Worm (Caenorhabditis elegans): ENCODE results near the gene R53.8.
A peak's percentile ranks its signal among the peaks of the same experiment; 100 is the strongest.

R53.8 gene

ce11 chrII:9933947-9934383 is 42.5 kb upstream of the R53.8 start (continued):
- TF ChIP-seq gei-8 (GFP tag; optimal IDR thresholded peaks at IDR 0.05) (peak; percentile 22), lin-13 (GFP tag; optimal IDR thresholded peaks at IDR 0.05) (peak; percentile 61), vab-7 (GFP tag; IDR thresholded peaks at IDR 0.05) (peak; percentile 28; the same call in 1 of the 2 replicates), egl-27 (tag; optimal IDR thresholded peaks at IDR 0.05) (no peak), mdl-1 (tag; optimal IDR thresholded peaks at IDR 0.05) (no peak), unc-39 (tag; optimal IDR thresholded peaks at IDR 0.05) (no peak), ceh-82 (tag; optimal IDR thresholded peaks at IDR 0.05) (no peak), nhr-6 (tag; optimal IDR thresholded peaks at IDR 0.05) (no peak), D1046.2 (GFP tag; IDR thresholded peaks at IDR 0.05) (peak; percentile 59; the same call in 1 of the 2 replicates), ceh-62 (tag; optimal IDR thresholded peaks at IDR 0.05) (no peak), ceh-20 (GFP tag; IDR thresholded peaks at IDR 0.05) (0 out of 2 replicates have a peak, but pooled peaks have one; percentile 8), ceh-32 (tag; optimal IDR thresholded peaks at IDR 0.05; ENCODE audit: poor library complexity) (no peak), zfp-3 (GFP tag; conservative IDR thresholded peaks at IDR 0.05) (peak; percentile 67), dmd-8 (GFP tag; IDR thresholded peaks at IDR 0.05) (no peak), Y5F2A.4 (GFP tag; optimal IDR thresholded peaks at IDR 0.05) (no peak), mxl-2 (GFP tag; conservative IDR thresholded peaks at IDR 0.05) (no peak), nhr-102 (tag; optimal IDR thresholded peaks at IDR 0.05) (peak; percentile 62), T26A8.4 (GFP tag; IDR thresholded peaks at IDR 0.05) (peak; percentile 60), daf-16 (GFP tag; optimal IDR thresholded peaks at IDR 0.05) (peak in 1 of 2 experiments; percentile 65), daf-16 (tag; optimal IDR thresholded peaks at IDR 0.05) (peak; percentile 50), Y75B8A.6 (GFP tag; IDR thresholded peaks at IDR 0.05) (peak; percentile 66; the same call in 1 of the 2 replicates), unc-62 (GFP tag; optimal IDR thresholded peaks at IDR 0.05 in 1 of 2) (no peak), unc-62 (tag; optimal IDR thresholded peaks at IDR 0.05) (no peak), snpc-1.2 (GFP tag; IDR thresholded peaks at IDR 0.05) (no peak)

ce11 chrII:9934570-9934969 is 41.9 kb upstream of the R53.8 start:
- 0 out of 4 replicates have a peak, but pooled peaks of 1 of the 2 experiments have one; percentile 36 for TF ChIP-seq madf-5 (GFP tag; IDR thresholded peaks at IDR 0.05)
- no peak for TF ChIP-seq daf-19 (GFP tag; conservative IDR thresholded peaks at IDR 0.05)
- peak; percentile 58; the same call in 1 of the 2 replicates for TF ChIP-seq egl-43 (GFP tag; IDR thresholded peaks at IDR 0.05)
- TF ChIP-seq lin-39 (tag; optimal IDR thresholded peaks at IDR 0.05): no peak
- 0 out of 2 replicates have a peak, but pooled peaks have one; percentile 32 for TF ChIP-seq php-3 (GFP tag; IDR thresholded peaks at IDR 0.05)
- TF ChIP-seq D1046.2 (GFP tag; IDR thresholded peaks at IDR 0.05): 0 out of 2 replicates have a peak, but pooled peaks have one; percentile 25
- no peak for TF ChIP-seq mdl-1 (tag; optimal IDR thresholded peaks at IDR 0.05)
- 0 out of 2 replicates have a peak, but pooled peaks have one; percentile 38 for TF ChIP-seq Y48G9A.11 (GFP tag; IDR thresholded peaks at IDR 0.05)
- peak; percentile 48 for TF ChIP-seq mes-2 (tag; optimal IDR thresholded peaks at IDR 0.05; ENCODE audit: poor library complexity, severe bottlenecking)
- peak; percentile 65 for TF ChIP-seq sdz-12 (GFP tag; optimal IDR thresholded peaks at IDR 0.05)
- TF ChIP-seq skn-1 (tag; optimal IDR thresholded peaks at IDR 0.05): no peak
- peak; percentile 39 for TF ChIP-seq ama-1 (optimal IDR thresholded peaks at IDR 0.05)
- 0 out of 2 replicates have a peak, but pooled peaks have one; percentile 24 for TF ChIP-seq ctbp-1 (GFP tag; IDR thresholded peaks at IDR 0.05)
- TF ChIP-seq nhr-111 (GFP tag; optimal IDR thresholded peaks at IDR 0.05): peak; percentile 58
- peak; percentile 21; the same call in 1 of the 2 replicates for TF ChIP-seq snpc-1.2 (GFP tag; IDR thresholded peaks at IDR 0.05)
- 0 out of 2 replicates have a peak, but pooled peaks have one; percentile 32 for TF ChIP-seq arid-1 (GFP tag; conservative IDR thresholded peaks at IDR 0.05)
- TF ChIP-seq daf-8 (GFP tag; IDR thresholded peaks at IDR 0.05): no peak
- peak; percentile 8 for TF ChIP-seq duxl-1 (tag; optimal IDR thresholded peaks at IDR 0.05; ENCODE audit: poor library complexity)
- TF ChIP-seq vab-7 (GFP tag; IDR thresholded peaks at IDR 0.05): no peak
- TF ChIP-seq ztf-7 (tag; optimal IDR thresholded peaks at IDR 0.05): no peak
- TF ChIP-seq ZK337.2 (GFP tag; IDR thresholded peaks at IDR 0.05): 0 out of 2 replicates have a peak, but pooled peaks have one; percentile 15
- TF ChIP-seq lin-1 (GFP tag; IDR thresholded peaks at IDR 0.05): no peak
- no peak for TF ChIP-seq daf-16 (GFP tag; optimal IDR thresholded peaks at IDR 0.05)
- TF ChIP-seq daf-16 (tag; optimal IDR thresholded peaks at IDR 0.05): peak; percentile 14
- TF ChIP-seq mdt-29 (GFP tag; IDR thresholded peaks at IDR 0.05): peak; percentile 6; the same call in 1 of the 2 replicates
- TF ChIP-seq aha-1 (tag): peak; percentile 12
- 0 out of 2 replicates have a peak, but pooled peaks have one; percentile 61 for TF ChIP-seq lim-7 (GFP tag; IDR thresholded peaks at IDR 0.05)
- 0 out of 2 replicates have a peak, but pooled peaks have one; percentile 38 for TF ChIP-seq lin-29 (GFP tag; IDR thresholded peaks at IDR 0.05)

Measured in whole organism, L4 larva.